Fruit fly (Drosophila melanogaster) whole organism, embryonic: Measurements from ENCODE around the gene CG31952.

Source experiments
- B-H1 ChIP-seq: fragments of 200-800 bp; sonication (Bioruptor generic); IDR thresholded peaks from 3 replicates; pipeline ENCODE4 v1.3.6; 2022; ENCODE audit warnings: missing biosample characterization, missing genetic modification characterization
- BEAF-32 ChIP-seq: fragments of 200-800 bp; sonication (Bioruptor generic); optimal IDR thresholded peaks from 3 replicates; lab custom pipeline; 2017; ENCODE audit warnings: missing biosample characterization, missing genetic modification characterization, mild to moderate bottlenecking, moderate library complexity, missing genetic modification reagents
- Bdp1 ChIP-seq: fragments of 200-800 bp; sonication (Bioruptor generic); optimal IDR thresholded peaks from 3 replicates; lab custom pipeline; 2016; ENCODE audit warnings: missing biosample characterization, missing genetic modification characterization
- BtbVII ChIP-seq: fragments of 200-800 bp; sonication (Bioruptor generic); optimal IDR thresholded peaks from 3 replicates; lab custom pipeline; 2017; ENCODE audit warnings: missing biosample characterization, mild to moderate bottlenecking, missing genetic modification characterization
- C15 ChIP-seq: fragments of 200-800 bp; sonication (Bioruptor generic); IDR thresholded peaks from 3 replicates; pipeline ENCODE4 v1.3.6; 2022; ENCODE audit warnings: missing biosample characterization, missing genetic modification characterization
- CG10462 ChIP-seq: fragments of 200-800 bp; sonication (Bioruptor generic); optimal IDR thresholded peaks from 2 replicates; lab custom pipeline; 2016; ENCODE audit warnings: missing biosample characterization, missing genetic modification characterization
- CG12744 ChIP-seq: fragments of 200-800 bp; sonication (Bioruptor generic); optimal IDR thresholded peaks from 2 replicates; lab custom pipeline; 2016; ENCODE audit warnings: missing biosample characterization, missing genetic modification characterization
- CG13123 ChIP-seq: fragments of 200-800 bp; sonication (Bioruptor generic); optimal IDR thresholded peaks from 2 replicates; lab custom pipeline; 2016; ENCODE audit warnings: missing biosample characterization, missing genetic modification characterization
- CG15514 ChIP-seq: fragments of 200-800 bp; sonication (Bioruptor generic); optimal IDR thresholded peaks from 3 replicates; lab custom pipeline; 2017; ENCODE audit warnings: missing biosample characterization, missing genetic modification characterization, mild to moderate bottlenecking, moderate library complexity, missing genetic modification reagents
- CG17328 ChIP-seq: fragments of 200-800 bp; sonication (Bioruptor generic); IDR thresholded peaks from 2 replicates; pipeline ENCODE4 v1.3.6; 2022; ENCODE audit warnings: missing biosample characterization, missing genetic modification characterization
- CG18476 ChIP-seq: fragments of 200-800 bp; sonication (Bioruptor generic); optimal IDR thresholded peaks from 2 replicates; lab custom pipeline; 2016; ENCODE audit warnings: missing biosample characterization, mild to moderate bottlenecking, missing genetic modification characterization
- CG4854 ChIP-seq: fragments of 200-800 bp; sonication (Bioruptor generic); optimal IDR thresholded peaks from 2 replicates; lab custom pipeline; 2016; ENCODE audit warnings: missing biosample characterization, missing genetic modification characterization, inconsistent platforms
- CG5953 ChIP-seq: fragments of 200-800 bp; sonication (Bioruptor generic); IDR thresholded peaks from 2 replicates; pipeline ENCODE4 v1.3.6; 2022; ENCODE audit warnings: missing biosample characterization, missing genetic modification characterization
- CG6683 ChIP-seq: fragments of 200-800 bp; sonication (Bioruptor generic); optimal IDR thresholded peaks from 2 replicates; lab custom pipeline; 2017; ENCODE audit warnings: missing biosample characterization, mild to moderate bottlenecking, missing genetic modification characterization, missing genetic modification reagents
- CG6689 ChIP-seq: fragments of 200-800 bp; sonication (Bioruptor generic); IDR thresholded peaks from 2 replicates; pipeline ENCODE4 v1.3.6; 2022; ENCODE audit warnings: missing biosample characterization, missing genetic modification characterization
- CG6765 ChIP-seq: fragments of 200-800 bp; sonication (Bioruptor generic); optimal IDR thresholded peaks from 3 replicates; lab custom pipeline; 2017; ENCODE audit warnings: missing biosample characterization, mild to moderate bottlenecking, missing genetic modification characterization
- CG6854 ChIP-seq: fragments of 200-800 bp; sonication (Bioruptor generic); optimal IDR thresholded peaks from 3 replicates; lab custom pipeline; 2017; ENCODE audit warnings: missing biosample characterization, mild to moderate bottlenecking, missing genetic modification characterization
- CG8388 ChIP-seq: fragments of 200-800 bp; sonication (Bioruptor generic); optimal IDR thresholded peaks from 2 replicates; lab custom pipeline; 2019; ENCODE audit warnings: missing biosample characterization, mild to moderate bottlenecking, missing genetic modification characterization, moderate library complexity
- CG8765 ChIP-seq: fragments of 200-800 bp; sonication (Bioruptor generic); IDR thresholded peaks from 2 replicates; pipeline ENCODE4 v1.3.6; 2022; ENCODE audit warnings: missing biosample characterization, missing genetic modification characterization
- CG9215 ChIP-seq: fragments of 200-800 bp; sonication (Bioruptor generic); IDR thresholded peaks from 2 replicates; pipeline ENCODE4 v1.3.6; 2022; ENCODE audit warnings: missing biosample characterization, missing genetic modification characterization
- D19B ChIP-seq: fragments of 200-800 bp; sonication (Bioruptor generic); optimal IDR thresholded peaks from 2 replicates; lab custom pipeline; 2017; ENCODE audit warnings: missing biosample characterization, mild to moderate bottlenecking, missing genetic modification characterization
- Deaf1 ChIP-seq: fragments of 200-800 bp; optimal IDR thresholded peaks from 3 replicates; lab custom pipeline; 2019; ENCODE audit warnings: missing biosample characterization, mild to moderate bottlenecking, missing genetic modification characterization, moderate library complexity
- Gsc ChIP-seq: fragments of 200-800 bp; sonication (Bioruptor generic); IDR thresholded peaks from 2 replicates; pipeline ENCODE4 v1.3.6; 2022; ENCODE audit warnings: missing biosample characterization, missing genetic modification characterization
- Hand ChIP-seq: fragments of 200-800 bp; sonication (Bioruptor generic); optimal IDR thresholded peaks from 2 replicates; lab custom pipeline; 2017; ENCODE audit warnings: mild to moderate bottlenecking, missing biosample characterization, missing genetic modification reagents, missing genetic modification characterization
- Hey ChIP-seq: fragments of 200-800 bp; sonication (Bioruptor generic); optimal IDR thresholded peaks from 3 replicates; lab custom pipeline; 2018; ENCODE audit warnings: missing biosample characterization, mild to moderate bottlenecking, missing genetic modification characterization
- MTF-1 ChIP-seq: fragments of 200-800 bp; sonication (Bioruptor generic); optimal IDR thresholded peaks from 2 replicates; lab custom pipeline; 2018; ENCODE audit warnings: missing biosample characterization, mild to moderate bottlenecking, missing genetic modification characterization, borderline replicate concordance
- Oaz ChIP-seq: fragments of 200-800 bp; sonication (Bioruptor generic); IDR thresholded peaks from 2 replicates; pipeline ENCODE4 v1.3.6; 2022; ENCODE audit warnings: missing biosample characterization, missing genetic modification characterization
- Sry-β ChIP-seq: fragments of 200-800 bp; sonication (Bioruptor generic); optimal IDR thresholded peaks from 2 replicates; lab custom pipeline; 2018; ENCODE audit warnings: missing biosample characterization, mild to moderate bottlenecking, missing genetic modification characterization, moderate library complexity
- Tbp ChIP-seq: fragments of >200 bp; optimal IDR thresholded peaks from 2 replicates; lab custom pipeline; 2018; ENCODE audit warnings: missing biosample characterization, missing genetic modification characterization
- YL-1 ChIP-seq: fragments of 200-800 bp; sonication (Bioruptor generic); optimal IDR thresholded peaks from 3 replicates; lab custom pipeline; 2017; ENCODE audit warnings: missing biosample characterization, mild to moderate bottlenecking, missing genetic modification characterization
- ara ChIP-seq: fragments of 200-800 bp; sonication (Bioruptor generic); IDR thresholded peaks from 2 replicates; pipeline ENCODE4 v1.3.6; 2022; ENCODE audit warnings: missing biosample characterization, missing genetic modification characterization
- bcd ChIP-seq: fragments of 200-800 bp; sonication (Bioruptor generic); optimal IDR thresholded peaks from 2 replicates; lab custom pipeline; 2017; ENCODE audit warnings: missing biosample characterization, mild to moderate bottlenecking, missing genetic modification characterization
- cato ChIP-seq: fragments of 200-800 bp; sonication (Bioruptor generic); optimal IDR thresholded peaks from 2 replicates; lab custom pipeline; 2016; ENCODE audit warnings: missing biosample characterization, missing genetic modification characterization, borderline replicate concordance
- ci ChIP-seq: fragments of 200-800 bp; sonication (Bioruptor generic); IDR thresholded peaks from 3 replicates; pipeline ENCODE4 v1.3.6; 2022; ENCODE audit warnings: missing biosample characterization, missing genetic modification characterization
- cwo ChIP-seq: fragments of 200-800 bp; sonication (Bioruptor generic); optimal IDR thresholded peaks from 3 replicates; lab custom pipeline; 2017; ENCODE audit warnings: missing biosample characterization, missing genetic modification characterization, mild to moderate bottlenecking, moderate library complexity, missing genetic modification reagents
- disco-r ChIP-seq: fragments of 200-800 bp; sonication (Bioruptor generic); optimal IDR thresholded peaks from 2 replicates; lab custom pipeline; 2016; ENCODE audit warnings: missing biosample characterization, missing genetic modification characterization
- dm ChIP-seq: fragments of 200-800 bp; sonication (Bioruptor generic); optimal IDR thresholded peaks from 3 replicates; lab custom pipeline; 2016; ENCODE audit warnings: missing biosample characterization, missing genetic modification characterization
- emc ChIP-seq: fragments of 200-800 bp; sonication (Bioruptor generic); optimal IDR thresholded peaks from 2 replicates; lab custom pipeline; 2016; ENCODE audit warnings: missing biosample characterization, missing genetic modification characterization
- gt ChIP-seq: fragments of 200-800 bp; sonication (Bioruptor generic); IDR thresholded peaks from 2 replicates; pipeline ENCODE4 v1.3.6; 2022; ENCODE audit warnings: missing biosample characterization, missing genetic modification characterization
- ham ChIP-seq: fragments of 200-800 bp; sonication (Bioruptor generic); IDR thresholded peaks from 2 replicates; pipeline ENCODE4 v1.3.6; 2022; ENCODE audit warnings: missing biosample characterization, missing genetic modification characterization
- jigr1 ChIP-seq: fragments of 200-800 bp; sonication (Bioruptor generic); IDR thresholded peaks from 3 replicates; pipeline ENCODE4 v1.3.6; 2022; ENCODE audit warnings: missing biosample characterization, missing genetic modification characterization
- knrl ChIP-seq: fragments of 200-800 bp; sonication (Bioruptor generic); IDR thresholded peaks from 3 replicates; pipeline ENCODE4 v1.3.6; 2022; ENCODE audit warnings: missing biosample characterization, missing genetic modification characterization; ENCODE audit not compliant: partially characterized antibody
- pb ChIP-seq: fragments of 200-800 bp; sonication (Bioruptor generic); optimal IDR thresholded peaks from 3 replicates; lab custom pipeline; 2016; ENCODE audit warnings: missing biosample characterization, missing genetic modification characterization
- pho ChIP-seq: fragments of 200-800 bp; sonication (Bioruptor generic); optimal IDR thresholded peaks from 2 replicates; lab custom pipeline; 2016; ENCODE audit warnings: missing biosample characterization, missing genetic modification characterization
- ro ChIP-seq: fragments of 200-800 bp; sonication (Bioruptor generic); IDR thresholded peaks from 2 replicates; pipeline ENCODE4 v1.3.6; 2022; ENCODE audit warnings: missing biosample characterization, missing genetic modification characterization
- sc ChIP-seq, 3 experiments: fragments of >200 bp in 2 of 3; fragments of 200-800 bp in 1 of 3; sonication (Bioruptor generic) in 1 of 3; optimal IDR thresholded peaks; 2 replicates in 2 of 3; 3 replicates in 1 of 3; lab custom pipeline; 2017; ENCODE audit warnings: mild to moderate bottlenecking in 1 of 3, missing biosample characterization in 1 of 3, missing genetic modification characterization in 1 of 3, missing genetic modification reagents in 1 of 3
- sens-2 ChIP-seq: fragments of 200-800 bp; sonication (Bioruptor generic); IDR thresholded peaks from 2 replicates; pipeline ENCODE4 v1.3.6; 2022; ENCODE audit warnings: missing biosample characterization, missing genetic modification characterization
- slbo ChIP-seq: fragments of 200-800 bp; sonication (Bioruptor generic); IDR thresholded peaks from 2 replicates; pipeline ENCODE4 v1.3.6; 2022; ENCODE audit warnings: missing biosample characterization, missing genetic modification characterization
- slp2 ChIP-seq: fragments of 200-800 bp; sonication (Bioruptor generic); optimal IDR thresholded peaks from 2 replicates; lab custom pipeline; 2016; ENCODE audit warnings: missing biosample characterization, missing genetic modification characterization
- unc-4 ChIP-seq: fragments of 200-800 bp; sonication (Bioruptor generic); IDR thresholded peaks from 2 replicates; pipeline ENCODE4 v1.3.6; 2022; ENCODE audit warnings: missing biosample characterization, missing genetic modification characterization; ENCODE audit not compliant: partially characterized antibody
- vfl ChIP-seq: fragments of 200-800 bp; sonication (Bioruptor generic); optimal IDR thresholded peaks from 2 replicates; lab custom pipeline; 2016; ENCODE audit warnings: missing biosample characterization, missing genetic modification characterization

Gene CG31952

DNA sequence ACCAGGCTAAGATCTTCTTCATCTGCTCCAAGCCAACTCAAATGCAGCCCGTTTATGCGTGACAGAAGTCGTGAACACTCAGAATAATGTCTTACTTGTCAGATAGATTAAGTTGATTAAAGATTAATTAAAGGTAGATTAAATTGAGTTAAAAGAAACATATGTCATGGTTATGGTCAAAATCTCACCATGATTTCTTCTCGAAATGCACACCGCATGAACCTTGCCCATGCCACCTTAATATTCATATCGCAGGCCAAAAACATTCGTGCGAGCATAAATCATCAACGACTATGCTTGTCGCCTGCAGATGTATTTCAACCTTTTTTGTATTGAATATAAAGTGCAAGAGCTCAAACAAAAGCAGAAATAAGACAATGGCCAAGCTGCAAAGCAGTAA lies 20.6 kb downstream of the CG31952 start (continued):
- no peak for TF ChIP-seq slp2
- no peak for TF ChIP-seq dm
- no peak for TF ChIP-seq CG13123
- no peak for TF ChIP-seq CG18476 (GFP tag; lab: Kevin White, UChicago)
- TF ChIP-seq Bdp1 (GFP tag; lab: Kevin White, UChicago) = peak; percentile 6
- TF ChIP-seq sens-2 (GFP tag; lab: Robert Waterston, UW) = peak; percentile 63
- TF ChIP-seq vfl (GFP tag; lab: Kevin White, UChicago) = no peak
- peak; percentile 36 for TF ChIP-seq bcd (GFP tag; lab: Kevin White, UChicago)
- no peak for TF ChIP-seq D19B (GFP tag; lab: Kevin White, UChicago)
- TF ChIP-seq sc (optimal IDR thresholded peaks at IDR 0.05; lab: Kevin White, UChicago) = no peak
- no peak for TF ChIP-seq sc (GFP tag; optimal IDR thresholded peaks at IDR 0.05; lab: Kevin White, UChicago)
- TF ChIP-seq jigr1 (GFP tag; lab: Robert Waterston, UW) = 0 out of 3 replicates have a peak, but pooled peaks have one; percentile 35
- no peak for TF ChIP-seq Hey (tag; lab: Kevin White, UChicago)
- no peak for TF ChIP-seq slbo (GFP tag; lab: Robert Waterston, UW)
- TF ChIP-seq CG6765 (GFP tag; lab: Kevin White, UChicago) = no peak
- TF ChIP-seq MTF-1 (GFP tag; lab: Kevin White, UChicago) = peak; percentile 15
- no peak for TF ChIP-seq YL-1 (GFP tag; lab: Kevin White, UChicago)
- no peak for TF ChIP-seq CG10462 (GFP tag; lab: Kevin White, UChicago)
- TF ChIP-seq unc-4 (GFP tag; lab: Robert Waterston, UW) = no peak
- TF ChIP-seq pb (GFP tag; lab: Kevin White, UChicago) = no peak
- TF ChIP-seq emc (GFP tag; lab: Kevin White, UChicago) = no peak
- TF ChIP-seq cato = peak; percentile 3
- TF ChIP-seq CG4854 (GFP tag; lab: Kevin White, UChicago) = no peak
- TF ChIP-seq Gsc (GFP tag; lab: Robert Waterston, UW) = no peak
- TF ChIP-seq pho (GFP tag; lab: Kevin White, UChicago) = no peak
- no peak for TF ChIP-seq Sry-β
- TF ChIP-seq CG6854 = no peak
- 0 out of 2 replicates have a peak, but pooled peaks have one; percentile 16 for TF ChIP-seq CG5953
- peak; percentile 42; the same call in 2 of the 3 replicates for TF ChIP-seq B-H1 (GFP tag; lab: Robert Waterston, UW)
- no peak for TF ChIP-seq Deaf1 (tag; lab: Kevin White, UChicago)
- TF ChIP-seq ci (GFP tag; lab: Robert Waterston, UW) = peak; percentile 91
- no peak for TF ChIP-seq ham
- TF ChIP-seq Hand (GFP tag; lab: Kevin White, UChicago) = no peak
- no peak for TF ChIP-seq CG12744 (GFP tag; lab: Kevin White, UChicago)
- TF ChIP-seq BEAF-32 (GFP tag; lab: Kevin White, UChicago) = no peak
- peak; percentile 34 for TF ChIP-seq CG8388 (GFP tag; lab: Kevin White, UChicago)
- no peak for TF ChIP-seq Tbp (GFP tag; lab: Kevin White, UChicago)
- TF ChIP-seq ro (GFP tag; lab: Robert Waterston, UW) = no peak
- no peak for TF ChIP-seq knrl (GFP tag; lab: Robert Waterston, UW)
- no peak for TF ChIP-seq disco-r (GFP tag; lab: Kevin White, UChicago)
- TF ChIP-seq CG6683 (GFP tag; lab: Kevin White, UChicago) = no peak
- no peak for TF ChIP-seq gt (GFP tag; lab: Robert Waterston, UW)
- TF ChIP-seq CG15514 = peak; percentile 24
- no peak for TF ChIP-seq BtbVII (GFP tag; lab: Kevin White, UChicago)
- peak; percentile 74 for TF ChIP-seq Oaz (GFP tag; lab: Robert Waterston, UW)
- peak; percentile 51; the same call in 1 of the 2 replicates for TF ChIP-seq ara (GFP tag; lab: Robert Waterston, UW)
- peak; percentile 7 for TF ChIP-seq cwo
- TF ChIP-seq CG9215 (GFP tag; lab: Robert Waterston, UW) = no peak
- TF ChIP-seq CG17328 (GFP tag; lab: Robert Waterston, UW) = peak; percentile 72
- peak; percentile 77 for TF ChIP-seq CG6689
- TF ChIP-seq C15 (GFP tag; lab: Robert Waterston, UW) = no peak
- TF ChIP-seq CG8765 (GFP tag; lab: Robert Waterston, UW) = no peak
